Fruit fly (Drosophila melanogaster): ENCODE measurements around the gene Gnpnat.
A peak's percentile ranks its signal among the peaks of the same experiment; 100 is the strongest.

The Gnpnat gene

dm6 chr3R:29716043-29716781 lies 21.9 kb upstream of the Gnpnat start:
- no peak for TF ChIP-seq CG7045 (GFP tag; optimal IDR thresholded peaks at IDR 0.05)
- TF ChIP-seq CG11617 (GFP tag; optimal IDR thresholded peaks at IDR 0.05): no peak
- TF ChIP-seq CG5204 (GFP tag; optimal IDR thresholded peaks at IDR 0.05): no peak
- TF ChIP-seq CG33017 (tag; optimal IDR thresholded peaks at IDR 0.05): no peak
- TF ChIP-seq CG12768 (GFP tag; optimal IDR thresholded peaks at IDR 0.05): no peak
- TF ChIP-seq tj (GFP tag; optimal IDR thresholded peaks at IDR 0.05): no peak
- TF ChIP-seq Clk (GFP tag; optimal IDR thresholded peaks at IDR 0.05): no peak
- no peak for TF ChIP-seq Mnt (GFP tag; optimal IDR thresholded peaks at IDR 0.05)
- no peak for TF ChIP-seq CG14711 (tag; optimal IDR thresholded peaks at IDR 0.05)

DNA sequence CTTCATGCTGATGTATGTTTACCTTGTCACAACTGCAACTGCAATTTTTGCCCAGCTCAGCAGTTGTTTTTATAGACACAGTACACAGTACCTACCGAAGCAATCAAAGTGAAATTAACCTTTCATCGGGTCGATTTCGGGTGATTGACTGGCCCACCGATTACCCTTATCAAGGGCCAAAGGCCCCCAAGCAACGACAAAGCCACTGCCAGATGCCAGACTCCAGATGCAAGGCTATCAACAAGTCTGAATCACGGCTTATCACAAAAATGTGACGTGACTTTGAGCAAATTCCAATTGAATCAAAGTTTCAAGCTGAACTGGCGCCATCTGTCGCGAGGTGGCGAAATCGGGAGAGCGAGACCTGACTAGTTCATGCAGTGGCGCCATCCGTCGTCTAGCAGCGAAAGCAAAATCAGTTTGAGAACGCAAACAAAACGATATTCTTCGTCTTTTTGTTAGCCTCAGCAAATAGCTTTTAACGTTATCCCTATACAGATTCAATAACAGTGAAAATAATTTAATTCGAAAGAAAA lies 21.2 kb upstream of the Gnpnat start, which contains the start of gene Obp99b:
Gene Obp99b, minus strand, starts transcription at position 115 of the 536 bp plus-strand sequence.
- TF ChIP-seq toe (GFP tag; optimal IDR thresholded peaks at IDR 0.05): peak; percentile 38
- peak; percentile 51 for TF ChIP-seq Hr96 (GFP tag; optimal IDR thresholded peaks at IDR 0.05)
- TF ChIP-seq Crg-1 (GFP tag; optimal IDR thresholded peaks at IDR 0.05): no peak
- TF ChIP-seq tj (GFP tag; optimal IDR thresholded peaks at IDR 0.05): peak; percentile 26
- TF ChIP-seq CG7045 (GFP tag; optimal IDR thresholded peaks at IDR 0.05): peak; percentile 5
- no peak for TF ChIP-seq CG11617 (GFP tag; optimal IDR thresholded peaks at IDR 0.05)
- peak; percentile 28 for TF ChIP-seq bab1 (GFP tag; optimal IDR thresholded peaks at IDR 0.05)
- no peak for TF ChIP-seq pad (GFP tag; optimal IDR thresholded peaks at IDR 0.05)
- TF ChIP-seq Mnt (GFP tag; optimal IDR thresholded peaks at IDR 0.05): no peak
- TF ChIP-seq ovo (GFP tag; optimal IDR thresholded peaks at IDR 0.05): no peak
- TF ChIP-seq CG5204 (GFP tag; optimal IDR thresholded peaks at IDR 0.05): peak; percentile 25
- TF ChIP-seq kay (GFP tag; ENCODE audit: borderline replicate concordance): no peak
- TF ChIP-seq Clk (GFP tag; optimal IDR thresholded peaks at IDR 0.05): no peak
- no peak for TF ChIP-seq CG7101 (tag; optimal IDR thresholded peaks at IDR 0.05)
- no peak for TF ChIP-seq CG12768 (GFP tag; optimal IDR thresholded peaks at IDR 0.05)
- no peak for TF ChIP-seq cnc (optimal IDR thresholded peaks at IDR 0.05)
- no peak for TF ChIP-seq CG14711 (tag; optimal IDR thresholded peaks at IDR 0.05)
- no peak for TF ChIP-seq cic (GFP tag; optimal IDR thresholded peaks at IDR 0.05)
- no peak for TF ChIP-seq CG33017 (tag; optimal IDR thresholded peaks at IDR 0.05)
- TF ChIP-seq CG1620 (GFP tag; optimal IDR thresholded peaks at IDR 0.05): peak; percentile 4

DNA sequence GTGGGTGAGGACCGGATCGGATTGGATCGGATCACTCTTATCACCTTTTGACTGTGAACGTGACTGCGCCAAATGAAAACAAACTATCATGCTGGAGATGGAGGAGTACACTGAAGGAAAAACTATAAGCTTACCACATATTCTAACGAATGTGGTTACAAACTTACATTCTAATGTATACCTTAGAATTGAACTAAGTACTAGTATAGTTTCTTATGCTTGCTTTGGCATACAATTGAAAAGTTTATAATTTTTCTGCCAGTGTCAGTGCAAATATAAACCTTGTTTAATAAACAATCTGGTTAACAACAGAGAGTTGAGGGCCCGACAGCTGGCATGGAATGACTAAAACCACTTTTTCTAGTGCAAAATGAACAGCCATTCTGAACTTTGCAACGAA lies 20.6 kb upstream of the Gnpnat start:
- TF ChIP-seq Crg-1 (GFP tag; optimal IDR thresholded peaks at IDR 0.05) (no peak), cnc (optimal IDR thresholded peaks at IDR 0.05) (no peak), ovo (GFP tag; optimal IDR thresholded peaks at IDR 0.05) (no peak), cic (GFP tag; optimal IDR thresholded peaks at IDR 0.05) (peak; percentile 8), CG12768 (GFP tag; optimal IDR thresholded peaks at IDR 0.05) (peak; percentile 57), CG11617 (GFP tag; optimal IDR thresholded peaks at IDR 0.05) (no peak), CG7045 (GFP tag; optimal IDR thresholded peaks at IDR 0.05) (peak; percentile 49), Clk (GFP tag; optimal IDR thresholded peaks at IDR 0.05) (peak; percentile 38), tj (GFP tag; optimal IDR thresholded peaks at IDR 0.05) (no peak), CG33017 (tag; optimal IDR thresholded peaks at IDR 0.05) (peak; percentile 80), CG7101 (tag; optimal IDR thresholded peaks at IDR 0.05) (peak; percentile 63), CG1620 (GFP tag; optimal IDR thresholded peaks at IDR 0.05) (no peak), Hr96 (GFP tag; optimal IDR thresholded peaks at IDR 0.05) (peak; percentile 35), CG14711 (tag; optimal IDR thresholded peaks at IDR 0.05) (peak; percentile 61), pad (GFP tag; optimal IDR thresholded peaks at IDR 0.05) (peak; percentile 9)

DNA sequence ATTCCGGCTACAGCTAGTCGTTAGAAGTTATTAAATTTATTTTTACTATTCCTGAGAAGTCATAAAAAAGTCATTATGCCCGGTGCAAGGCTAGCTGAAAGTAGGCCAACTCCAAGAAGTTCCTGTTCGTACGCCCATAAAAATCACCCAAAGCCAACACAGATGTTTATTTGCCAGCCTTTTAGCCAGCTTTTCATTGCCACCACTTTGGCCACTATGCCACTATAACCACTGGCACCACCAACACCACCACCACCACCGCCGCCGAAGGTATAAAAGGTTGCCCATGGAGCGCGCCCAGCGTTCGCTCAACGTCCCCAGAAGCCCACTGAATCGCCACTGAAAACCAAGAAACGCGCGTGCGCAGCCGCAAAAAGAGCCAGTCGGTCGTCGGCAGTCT lies 19.7 kb upstream of the Gnpnat start, which contains the start of gene CG15506:
Gene CG15506, plus strand, starts transcription at position 301 of the 400 bp plus-strand sequence.
- no peak for TF ChIP-seq CG11617 (GFP tag; optimal IDR thresholded peaks at IDR 0.05)
- no peak for TF ChIP-seq CG7101 (tag; optimal IDR thresholded peaks at IDR 0.05)
- no peak for TF ChIP-seq CG33017 (tag; optimal IDR thresholded peaks at IDR 0.05)
- no peak for TF ChIP-seq CG12768 (GFP tag; optimal IDR thresholded peaks at IDR 0.05)
- no peak for TF ChIP-seq toe (GFP tag; optimal IDR thresholded peaks at IDR 0.05)
- TF ChIP-seq cic (GFP tag; optimal IDR thresholded peaks at IDR 0.05): no peak
- TF ChIP-seq pad (GFP tag; optimal IDR thresholded peaks at IDR 0.05): no peak
- TF ChIP-seq kay (GFP tag; ENCODE audit: borderline replicate concordance): no peak
- TF ChIP-seq Clk (GFP tag; optimal IDR thresholded peaks at IDR 0.05): no peak
- TF ChIP-seq tj (GFP tag; optimal IDR thresholded peaks at IDR 0.05): no peak
- no peak for TF ChIP-seq CG5204 (GFP tag; optimal IDR thresholded peaks at IDR 0.05)
- no peak for TF ChIP-seq CG7045 (GFP tag; optimal IDR thresholded peaks at IDR 0.05)
- no peak for TF ChIP-seq cnc (optimal IDR thresholded peaks at IDR 0.05)
- no peak for TF ChIP-seq CG14711 (tag; optimal IDR thresholded peaks at IDR 0.05)
- TF ChIP-seq bab1 (GFP tag; optimal IDR thresholded peaks at IDR 0.05): no peak
- no peak for TF ChIP-seq Crg-1 (GFP tag; optimal IDR thresholded peaks at IDR 0.05)
- TF ChIP-seq CG1620 (GFP tag; optimal IDR thresholded peaks at IDR 0.05): no peak
- no peak for TF ChIP-seq Mnt (GFP tag; optimal IDR thresholded peaks at IDR 0.05)
- no peak for TF ChIP-seq ovo (GFP tag; optimal IDR thresholded peaks at IDR 0.05)

DNA sequence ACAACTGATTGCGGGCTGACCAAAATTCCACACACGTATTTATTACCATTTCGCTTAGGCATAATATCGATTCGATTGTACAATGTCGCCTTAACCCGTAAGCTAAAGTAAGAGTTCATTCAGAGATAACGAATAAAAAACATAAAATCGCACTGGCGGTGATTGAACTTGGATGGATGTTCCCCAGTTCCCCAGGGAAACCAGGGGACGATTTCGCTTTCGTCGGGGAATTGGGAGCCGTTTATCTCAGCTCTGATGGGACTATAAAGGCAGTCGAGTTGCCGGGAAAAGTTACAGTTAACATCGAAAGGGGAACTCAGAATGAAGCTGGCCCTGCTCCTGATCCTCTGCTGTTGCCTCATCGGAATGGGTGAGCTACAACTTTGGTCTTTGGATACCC lies 15.8 kb upstream of the Gnpnat start, which contains the start of gene CG34296:
Gene CG34296, plus strand, starts transcription at position 301 of the 400 bp plus-strand sequence.
- TF ChIP-seq tj (GFP tag; optimal IDR thresholded peaks at IDR 0.05) (no peak), Hr96 (GFP tag; optimal IDR thresholded peaks at IDR 0.05) (no peak), cic (GFP tag; optimal IDR thresholded peaks at IDR 0.05) (no peak), CG1620 (GFP tag; optimal IDR thresholded peaks at IDR 0.05) (no peak), cnc (optimal IDR thresholded peaks at IDR 0.05) (no peak)

Measured in whole organism, adult.